Worm (Caenorhabditis elegans) whole organism, L1 larva: ENCODE results near the gene bgnt-1.1.

Experiments used
- C16A3.4 ChIP-seq: fragments of 150-350 bp; optimal IDR thresholded peaks from 2 replicates; lab custom pipeline; 2014; ENCODE audit warnings: missing biosample characterization, missing genetic modification characterization
- ama-1 ChIP-seq: fragments of 150-350 bp; optimal IDR thresholded peaks from 2 replicates; lab custom pipeline; 2014
- ceh-8 ChIP-seq: fragments of 200-800 bp; sonication (Bioruptor generic); optimal IDR thresholded peaks from 2 replicates; lab custom pipeline; 2018; ENCODE audit warnings: mild to moderate bottlenecking, missing genetic modification characterization, moderate library complexity, missing compliant biosample characterization
- ceh-82 ChIP-seq, 3 experiments: fragments of 150-350 bp in 1 of 3; sonication (generic microtip) in 2 of 3; optimal IDR thresholded peaks; 2 replicates each; lab custom pipeline; 2014 to 2017; ENCODE audit warnings: missing biosample characterization in 3 of 3, missing genetic modification characterization in 3 of 3
- dpl-1 ChIP-seq, 3 experiments: fragments of 150-350 bp in 2 of 3; sonication (generic microtip) in 1 of 3; optimal IDR thresholded peaks; 2 replicates each; lab custom pipeline; 2014 to 2017; ENCODE audit warnings: missing biosample characterization in 3 of 3, missing genetic modification characterization in 3 of 3, missing genetic modification reagents in 3 of 3
- dsc-1 ChIP-seq: sonication (generic microtip); optimal IDR thresholded peaks from 2 replicates; lab custom pipeline; 2016; ENCODE audit warnings: mild to moderate bottlenecking, missing genetic modification characterization, missing compliant biosample characterization
- lsy-2 ChIP-seq, 2 experiments: fragments of 150-350 bp; optimal IDR thresholded peaks; 2 replicates each; lab custom pipeline; 2014; ENCODE audit warnings: missing biosample characterization in 2 of 2, missing genetic modification characterization in 2 of 2
- nhr-11 ChIP-seq: fragments of 150-350 bp; optimal IDR thresholded peaks from 2 replicates; lab custom pipeline; 2014; ENCODE audit warnings: missing biosample characterization, missing genetic modification characterization
- nhr-237 ChIP-seq: fragments of 150-350 bp; optimal IDR thresholded peaks from 2 replicates; lab custom pipeline; 2014; ENCODE audit warnings: missing biosample characterization, missing genetic modification characterization
- nhr-76 ChIP-seq: sonication (generic microtip); optimal IDR thresholded peaks from 2 replicates; lab custom pipeline; 2017; ENCODE audit warnings: missing biosample characterization, missing genetic modification characterization
- nhr-77 ChIP-seq: fragments of 150-350 bp; optimal IDR thresholded peaks from 2 replicates; lab custom pipeline; 2014; ENCODE audit warnings: missing biosample characterization, missing genetic modification characterization
- sox-4 ChIP-seq: sonication (generic microtip); optimal IDR thresholded peaks from 2 replicates; lab custom pipeline; 2016; ENCODE audit warnings: missing genetic modification characterization, missing compliant biosample characterization
- unc-130 ChIP-seq: fragments of 150-350 bp; optimal IDR thresholded peaks from 2 replicates; lab custom pipeline; 2017; ENCODE audit warnings: missing biosample characterization, missing genetic modification characterization, inconsistent platforms
- zag-1 ChIP-seq: fragments of 150-350 bp; optimal IDR thresholded peaks from 2 replicates; lab custom pipeline; 2014; ENCODE audit warnings: missing biosample characterization, missing genetic modification characterization

ce11 chrIV:10511432-10511831 is 38.9 kb downstream of the bgnt-1.1 start:
- TF ChIP-seq C16A3.4 (tag; lab: Kevin White, UChicago) (no peak), lsy-2 (tag; optimal IDR thresholded peaks at IDR 0.05; lab: Kevin White, UChicago) (peak in 1 of 2 experiments; percentile 8), ceh-82 (tag; optimal IDR thresholded peaks at IDR 0.05; lab: Kevin White, UChicago) (peak in 1 of 3 experiments; percentile 2), nhr-76 (no peak), dpl-1 (GFP tag; optimal IDR thresholded peaks at IDR 0.05; lab: Kevin White, UChicago) (no peak), nhr-77 (tag; lab: Kevin White, UChicago) (no peak), ceh-8 (no peak), unc-130 (no peak), nhr-11 (tag; lab: Kevin White, UChicago) (no peak), ama-1 (peak; percentile 4), nhr-237 (no peak), zag-1 (tag; lab: Kevin White, UChicago) (no peak), sox-4 (tag; lab: Kevin White, UChicago) (no peak), dsc-1 (no peak)
